Worm (Caenorhabditis elegans) whole organism, L4 larva: Measurements from ENCODE around the gene str-221.

Experiments used
- F10B5.3 ChIP-seq: sonication (generic microtip); optimal IDR thresholded peaks from 2 replicates; lab custom pipeline; 2016; ENCODE audit warnings: mild to moderate bottlenecking, missing genetic modification characterization, missing compliant biosample characterization
- F26F4.8 ChIP-seq: fragments of 200-800 bp; sonication (Bioruptor generic); conservative IDR thresholded peaks from 2 replicates; pipeline ENCODE4 v1.3.6; 2022; ENCODE audit warnings: missing genetic modification characterization, missing compliant biosample characterization
- T26A8.4 ChIP-seq: fragments of 200-800 bp; sonication (Bioruptor generic); IDR thresholded peaks from 2 replicates; pipeline ENCODE4 v1.3.6; 2022; ENCODE audit warnings: missing genetic modification characterization, missing compliant biosample characterization
- Y48G9A.11 ChIP-seq: fragments of 200-800 bp; sonication (Bioruptor generic); IDR thresholded peaks from 2 replicates; pipeline ENCODE4 v1.3.6; 2022; ENCODE audit warnings: missing genetic modification reagents, missing genetic modification characterization, missing compliant biosample characterization
- Y75B8A.6 ChIP-seq: fragments of 200-800 bp; sonication (Bioruptor generic); IDR thresholded peaks from 2 replicates; pipeline ENCODE4 v1.3.6; 2022; ENCODE audit warnings: missing genetic modification reagents, missing genetic modification characterization, missing compliant biosample characterization
- ZK337.2 ChIP-seq: fragments of 200-800 bp; sonication (Bioruptor generic); IDR thresholded peaks from 2 replicates; pipeline ENCODE4 v1.3.6; 2022; ENCODE audit warnings: missing genetic modification reagents, missing genetic modification characterization, missing compliant biosample characterization
- ZK546.5 ChIP-seq, 2 experiments: sonication (generic microtip); optimal IDR thresholded peaks; 2 replicates each; lab custom pipeline; 2017; ENCODE audit warnings: missing biosample characterization in 2 of 2, missing genetic modification characterization in 2 of 2
- aha-1 ChIP-seq: fragments of 150-350 bp; peaks from one replicate; lab custom pipeline; 2014; ENCODE audit warnings: missing biosample characterization, missing genetic modification characterization
- arid-1 ChIP-seq: fragments of 200-800 bp; sonication (Bioruptor generic); conservative IDR thresholded peaks from 2 replicates; pipeline ENCODE4 v1.3.6; 2022; ENCODE audit warnings: missing genetic modification reagents, missing genetic modification characterization, missing compliant biosample characterization
- ceh-28 ChIP-seq: fragments of 150-350 bp; optimal IDR thresholded peaks from 2 replicates; lab custom pipeline; 2014; ENCODE audit warnings: missing biosample characterization, missing genetic modification reagents, missing genetic modification characterization
- ceh-32 ChIP-seq: sonication (generic microtip); optimal IDR thresholded peaks from 2 replicates; lab custom pipeline; 2016; ENCODE audit warnings: mild to moderate bottlenecking, missing genetic modification characterization, missing compliant biosample characterization; ENCODE audit not compliant: poor library complexity
- ceh-44 ChIP-seq: fragments of 200-800 bp; sonication (Bioruptor generic); IDR thresholded peaks from 2 replicates; pipeline ENCODE4 v1.3.6; 2022; ENCODE audit warnings: missing genetic modification reagents, missing genetic modification characterization, missing compliant biosample characterization
- daf-12 ChIP-seq: fragments of 150-350 bp; optimal IDR thresholded peaks from 2 replicates; lab custom pipeline; 2014; ENCODE audit warnings: missing biosample characterization, missing genetic modification reagents, missing genetic modification characterization
- dmd-8 ChIP-seq: fragments of 200-800 bp; sonication (Bioruptor generic); IDR thresholded peaks from 2 replicates; pipeline ENCODE4 v1.3.6; 2022; ENCODE audit warnings: missing genetic modification characterization, missing compliant biosample characterization
- egl-27 ChIP-seq: sonication (generic microtip); optimal IDR thresholded peaks from 3 replicates; lab custom pipeline; 2017; ENCODE audit warnings: missing biosample characterization, missing genetic modification reagents, missing genetic modification characterization
- fkh-10 ChIP-seq: fragments of 150-350 bp; optimal IDR thresholded peaks from 2 replicates; lab custom pipeline; 2014; ENCODE audit warnings: missing biosample characterization, missing genetic modification reagents, missing genetic modification characterization
- hif-1 ChIP-seq, 2 experiments: sonication (generic microtip); optimal IDR thresholded peaks; 2 replicates each; lab custom pipeline; 2016 to 2017; ENCODE audit warnings: missing compliant biosample characterization in 2 of 2, missing genetic modification characterization in 2 of 2, missing genetic modification reagents in 2 of 2, missing genotype in 2 of 2, mild to moderate bottlenecking in 1 of 2
- hmg-1.1 ChIP-seq: fragments of 200-800 bp; sonication (Bioruptor generic); IDR thresholded peaks from 2 replicates; pipeline ENCODE4 v1.3.6; 2022; ENCODE audit warnings: missing genetic modification reagents, missing genetic modification characterization, missing compliant biosample characterization
- lin-38 ChIP-seq: fragments of 200-800 bp; sonication (Bioruptor generic); IDR thresholded peaks from 2 replicates; pipeline ENCODE4 v1.3.6; 2022; ENCODE audit warnings: missing genetic modification reagents, missing genetic modification characterization, missing compliant biosample characterization
- lin-39 ChIP-seq: fragments of 150-350 bp; optimal IDR thresholded peaks from 2 replicates; lab custom pipeline; 2014; ENCODE audit warnings: missing biosample characterization, missing genetic modification reagents, missing genetic modification characterization
- mdt-29 ChIP-seq: fragments of 200-800 bp; sonication (Bioruptor generic); IDR thresholded peaks from 2 replicates; pipeline ENCODE4 v1.3.6; 2022; ENCODE audit warnings: missing genetic modification reagents, missing genetic modification characterization, missing compliant biosample characterization
- mep-1 ChIP-seq: fragments of 150-350 bp; sonication (generic microtip); optimal IDR thresholded peaks from 3 replicates; lab custom pipeline; 2014; ENCODE audit warnings: missing biosample characterization, missing genetic modification characterization
- nhr-10 ChIP-seq: fragments of 150-350 bp; optimal IDR thresholded peaks from 2 replicates; lab custom pipeline; 2014; ENCODE audit warnings: missing biosample characterization, missing genetic modification characterization
- nhr-41 ChIP-seq: fragments of 200-800 bp; sonication (Bioruptor generic); IDR thresholded peaks from 2 replicates; pipeline ENCODE4 v1.3.6; 2022; ENCODE audit warnings: missing genetic modification reagents, missing genetic modification characterization, missing compliant biosample characterization
- nhr-48 ChIP-seq: sonication (generic microtip); optimal IDR thresholded peaks from 2 replicates; lab custom pipeline; 2016; ENCODE audit warnings: mild to moderate bottlenecking, missing genetic modification characterization, missing compliant biosample characterization
- nhr-76 ChIP-seq: fragments of 150-350 bp; optimal IDR thresholded peaks from 2 replicates; lab custom pipeline; 2014; ENCODE audit warnings: missing biosample characterization, missing genetic modification characterization
- sdz-12 ChIP-seq: fragments of 200-800 bp; sonication (Bioruptor generic); optimal IDR thresholded peaks from 2 replicates; lab custom pipeline; 2018; ENCODE audit warnings: mild to moderate bottlenecking, missing genetic modification characterization, missing compliant biosample characterization
- skn-1 ChIP-seq: fragments of 150-350 bp; optimal IDR thresholded peaks from 2 replicates; lab custom pipeline; 2014; ENCODE audit warnings: missing biosample characterization, missing genetic modification characterization
- snpc-1.2 ChIP-seq: fragments of 200-800 bp; sonication (Bioruptor generic); IDR thresholded peaks from 2 replicates; pipeline ENCODE4 v1.3.6; 2022; ENCODE audit warnings: missing genetic modification reagents, missing genetic modification characterization, missing compliant biosample characterization
- snpc-4 ChIP-seq: fragments of 150-350 bp; optimal IDR thresholded peaks from 2 replicates; lab custom pipeline; 2014; ENCODE audit warnings: missing biosample characterization, missing genetic modification characterization
- spr-1 ChIP-seq: sonication (generic microtip); optimal IDR thresholded peaks from 2 replicates; lab custom pipeline; 2016; ENCODE audit warnings: mild to moderate bottlenecking, missing genetic modification characterization, missing compliant biosample characterization
- spr-3 ChIP-seq: fragments of 200-800 bp; sonication (Bioruptor generic); optimal IDR thresholded peaks from 2 replicates; lab custom pipeline; 2018; ENCODE audit warnings: mild to moderate bottlenecking, missing genetic modification characterization, missing compliant biosample characterization
- tag-97 ChIP-seq: fragments of 200-800 bp; sonication (Bioruptor generic); IDR thresholded peaks from 2 replicates; pipeline ENCODE4 v1.3.6; 2022; ENCODE audit warnings: missing genetic modification characterization, missing compliant biosample characterization
- tra-1 ChIP-seq: fragments of 200-800 bp; sonication (Bioruptor generic); IDR thresholded peaks from 2 replicates; pipeline ENCODE4 v1.3.6; 2022; ENCODE audit warnings: missing genetic modification reagents, missing genetic modification characterization, missing compliant biosample characterization
- zfp-2 ChIP-seq: sonication (generic microtip); optimal IDR thresholded peaks from 2 replicates; lab custom pipeline; 2016; ENCODE audit warnings: mild to moderate bottlenecking, missing genetic modification characterization, missing compliant biosample characterization
- zip-11 ChIP-seq: fragments of 200-800 bp; sonication (Bioruptor generic); IDR thresholded peaks from 2 replicates; pipeline ENCODE4 v1.3.6; 2022; ENCODE audit warnings: missing genetic modification characterization, missing compliant biosample characterization

str-221 gene

ce11 chrV:1662270-1662669 lies 22.2 kb downstream of the str-221 start, which contains the start of gene irld-40:
Gene irld-40 (plus strand): TSS chrV:1662570.
- no peak for TF ChIP-seq tag-97 (GFP tag; lab: Robert Waterston, UW)
- no peak for TF ChIP-seq zfp-2
- no peak for TF ChIP-seq Y75B8A.6 (GFP tag; lab: Robert Waterston, UW)
- TF ChIP-seq ZK546.5 (tag; optimal IDR thresholded peaks at IDR 0.05; lab: Kevin White, UChicago) = no peak
- no peak for TF ChIP-seq spr-3 (GFP tag; lab: Kevin White, UChicago)
- no peak for TF ChIP-seq snpc-1.2 (GFP tag; lab: Robert Waterston, UW)
- TF ChIP-seq fkh-10 (GFP tag; lab: Kevin White, UChicago) = no peak
- no peak for TF ChIP-seq ceh-32 (tag; lab: Kevin White, UChicago)
- TF ChIP-seq mep-1 (tag; lab: Kevin White, UChicago) = no peak
- no peak for TF ChIP-seq lin-38 (GFP tag; lab: Robert Waterston, UW)
- TF ChIP-seq, all 104 proteins: peak for 0

- TF ChIP-seq snpc-4 (tag; lab: Kevin White, UChicago) = no peak
- TF ChIP-seq F10B5.3 (tag; lab: Kevin White, UChicago) = no peak
- no peak for TF ChIP-seq sdz-12 (GFP tag; lab: Kevin White, UChicago)
- no peak for TF ChIP-seq ZK546.5 (tag; optimal IDR thresholded peaks at IDR 0.05; lab: Kevin White, UChicago)
- no peak for TF ChIP-seq nhr-76 (tag; lab: Kevin White, UChicago)
- TF ChIP-seq arid-1 (GFP tag; lab: Robert Waterston, UW) = no peak
- no peak for TF ChIP-seq spr-1 (tag; lab: Kevin White, UChicago)
- TF ChIP-seq tag-97 (GFP tag; lab: Robert Waterston, UW) = no peak
- no peak for TF ChIP-seq mdt-29 (GFP tag; lab: Robert Waterston, UW)
- TF ChIP-seq ZK337.2 (GFP tag; lab: Robert Waterston, UW) = no peak
- no peak for TF ChIP-seq hif-1 (tag; optimal IDR thresholded peaks at IDR 0.05; lab: Kevin White, UChicago)
- TF ChIP-seq Y48G9A.11 = no peak
- TF ChIP-seq ceh-28 (tag; lab: Kevin White, UChicago) = no peak
- TF ChIP-seq lin-39 = no peak
- no peak for TF ChIP-seq egl-27 (tag; lab: Kevin White, UChicago)
- no peak for TF ChIP-seq aha-1
- no peak for TF ChIP-seq ceh-44 (GFP tag; lab: Robert Waterston, UW)
- TF ChIP-seq, all 104 proteins: peak for 0
Observed at ce11 chrV:1664921-1665320, 24.8 kb downstream of the str-221 start, which contains the start of gene K04F1.9. Gene K04F1.9 (plus strand): TSS chrV:1665221.

DNA sequence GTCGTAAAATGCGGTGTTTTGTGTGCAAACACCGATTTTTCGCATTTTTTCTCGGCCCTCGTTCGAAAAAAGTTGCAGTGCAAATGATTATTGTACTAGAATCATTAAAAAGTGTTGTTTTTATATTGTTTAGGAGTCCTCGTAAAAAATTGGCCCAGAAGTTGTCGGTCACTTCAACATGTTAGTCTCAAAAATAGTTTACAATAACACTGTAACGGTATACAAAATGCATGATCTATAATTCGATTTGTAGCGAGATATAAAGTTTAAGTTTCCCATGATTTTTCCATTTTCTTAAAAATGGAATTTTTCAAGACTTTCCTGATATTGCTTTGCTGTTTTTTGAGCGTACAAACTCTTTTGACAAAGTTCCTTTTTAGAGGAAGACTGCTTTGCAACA lies 26.8 kb downstream of the str-221 start, which contains the start of gene K04F1.8:
K04F1.8 (plus strand) TSS at position 301 of the 400 bp plus-strand sequence.
- no peak for TF ChIP-seq F26F4.8 (GFP tag; lab: Robert Waterston, UW)
- TF ChIP-seq zip-11 = no peak
- TF ChIP-seq mep-1 (tag; lab: Kevin White, UChicago) = no peak
- no peak for TF ChIP-seq nhr-48 (tag; lab: Kevin White, UChicago)
- no peak for TF ChIP-seq tra-1 (GFP tag; lab: Robert Waterston, UW)
- TF ChIP-seq hmg-1.1 (GFP tag; lab: Robert Waterston, UW) = no peak
- no peak for TF ChIP-seq skn-1 (tag; lab: Kevin White, UChicago)

DNA sequence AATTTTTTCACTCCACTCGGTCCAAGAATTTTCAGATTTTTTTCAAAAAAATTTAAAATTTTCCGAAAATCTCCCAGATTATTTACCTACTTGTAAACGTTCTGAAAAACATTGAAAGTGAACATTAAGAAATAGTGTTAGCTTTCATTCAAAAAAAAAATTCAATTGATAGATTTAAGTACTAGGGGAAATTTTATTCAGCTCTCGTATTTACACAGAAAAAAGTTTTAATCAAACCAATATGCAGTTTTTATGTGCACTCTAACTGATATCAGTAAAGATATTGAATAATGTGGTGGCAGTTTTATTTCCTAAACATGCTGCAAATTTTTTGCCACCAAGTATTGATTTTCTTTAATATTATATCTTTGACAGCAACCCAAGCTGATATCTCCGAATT lies 28.1 kb downstream of the str-221 start, which contains the start of gene irld-42:
irld-42 (plus strand) TSS at position 301 of the 400 bp plus-strand sequence.
- TF ChIP-seq tra-1 (GFP tag; lab: Robert Waterston, UW) (no peak), nhr-41 (no peak)

DNA sequence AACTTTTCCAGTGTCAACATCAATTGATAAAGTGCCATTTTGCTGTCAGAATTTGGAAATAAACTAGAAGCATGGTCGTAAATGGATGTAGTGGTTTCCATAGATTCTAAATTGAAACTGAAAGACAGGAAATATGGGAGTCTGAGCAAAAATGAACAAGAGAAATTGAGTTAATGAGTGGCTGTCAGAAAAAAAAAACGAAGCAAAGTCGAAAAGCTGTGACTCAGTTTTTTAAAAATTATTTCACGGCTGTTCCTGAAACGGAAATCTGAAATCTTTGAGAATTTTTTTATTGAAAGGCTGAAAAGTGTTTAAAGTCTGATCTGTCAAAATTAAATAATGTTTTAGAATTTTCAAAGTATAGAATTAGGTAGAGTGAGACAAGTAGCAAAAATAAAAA lies 38.1 kb downstream of the str-221 start, which contains the start of gene srw-98:
srw-98 (minus strand) TSS at position 101 of the 400 bp plus-strand sequence.
- TF ChIP-seq nhr-10 (tag; lab: Kevin White, UChicago) (no peak), ceh-32 (tag; lab: Kevin White, UChicago) (no peak), dmd-8 (GFP tag; lab: Robert Waterston, UW) (no peak), daf-12 (tag; lab: Kevin White, UChicago) (no peak), T26A8.4 (GFP tag; lab: Robert Waterston, UW) (no peak)
